Fruit fly (Drosophila melanogaster): ENCODE measurements around the gene Ca-beta.

The Ca-beta gene

DNA sequence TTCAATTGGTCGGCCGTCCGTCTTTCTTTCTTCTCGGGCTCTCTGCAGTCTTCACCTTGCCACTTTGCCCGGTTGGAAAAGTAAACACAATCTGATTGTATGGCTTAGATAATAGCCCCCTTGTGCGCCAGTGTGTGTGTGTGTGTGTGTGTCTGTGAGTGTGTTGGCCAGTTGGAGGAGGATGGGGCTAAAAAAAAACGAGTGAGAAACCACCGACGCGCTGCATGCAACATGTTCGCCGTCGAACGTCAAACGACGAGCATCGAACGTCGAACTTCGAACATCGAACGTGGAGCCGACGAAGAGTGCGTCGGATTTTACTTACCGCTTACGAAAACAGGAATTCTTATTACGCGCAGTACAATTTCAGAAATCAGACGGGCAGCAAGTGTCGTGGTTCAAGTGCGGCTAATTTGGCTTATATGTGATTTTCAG lies 7.0 kb upstream of the Ca-beta start, which contains the start of gene ab:
Gene ab (plus strand): TSS at position 355 of the 435 bp plus-strand sequence.
- TF ChIP-seq CG13204 (GFP tag; optimal IDR thresholded peaks at IDR 0.05): peak; percentile 15
- peak; percentile 48; the same call in 1 of the 3 replicates for TF ChIP-seq CG4496 (GFP tag; IDR thresholded peaks at IDR 0.05)
- TF ChIP-seq Ets98B (GFP tag; IDR thresholded peaks at IDR 0.05): peak; percentile 23; the same call in 1 of the 2 replicates
- TF ChIP-seq fd96Ca (GFP tag; IDR thresholded peaks at IDR 0.05): peak; percentile 49; the same call in 2 of the 3 replicates
- TF ChIP-seq rn (GFP tag; IDR thresholded peaks at IDR 0.05): no peak
- TF ChIP-seq Pif1B (GFP tag; optimal IDR thresholded peaks at IDR 0.05): peak; percentile 20
- TF ChIP-seq CG12605 (GFP tag; IDR thresholded peaks at IDR 0.05): 0 out of 2 replicates have a peak, but pooled peaks have one; percentile 29
- no peak for TF ChIP-seq CG8301 (tag; optimal IDR thresholded peaks at IDR 0.05)
- TF ChIP-seq CG32121 (GFP tag; IDR thresholded peaks at IDR 0.05): no peak
- TF ChIP-seq gl (tag; optimal IDR thresholded peaks at IDR 0.05): no peak
- no peak for TF ChIP-seq CG17806 (tag; optimal IDR thresholded peaks at IDR 0.05)
- no peak for TF ChIP-seq CG34367 (tag; optimal IDR thresholded peaks at IDR 0.05)

DNA sequence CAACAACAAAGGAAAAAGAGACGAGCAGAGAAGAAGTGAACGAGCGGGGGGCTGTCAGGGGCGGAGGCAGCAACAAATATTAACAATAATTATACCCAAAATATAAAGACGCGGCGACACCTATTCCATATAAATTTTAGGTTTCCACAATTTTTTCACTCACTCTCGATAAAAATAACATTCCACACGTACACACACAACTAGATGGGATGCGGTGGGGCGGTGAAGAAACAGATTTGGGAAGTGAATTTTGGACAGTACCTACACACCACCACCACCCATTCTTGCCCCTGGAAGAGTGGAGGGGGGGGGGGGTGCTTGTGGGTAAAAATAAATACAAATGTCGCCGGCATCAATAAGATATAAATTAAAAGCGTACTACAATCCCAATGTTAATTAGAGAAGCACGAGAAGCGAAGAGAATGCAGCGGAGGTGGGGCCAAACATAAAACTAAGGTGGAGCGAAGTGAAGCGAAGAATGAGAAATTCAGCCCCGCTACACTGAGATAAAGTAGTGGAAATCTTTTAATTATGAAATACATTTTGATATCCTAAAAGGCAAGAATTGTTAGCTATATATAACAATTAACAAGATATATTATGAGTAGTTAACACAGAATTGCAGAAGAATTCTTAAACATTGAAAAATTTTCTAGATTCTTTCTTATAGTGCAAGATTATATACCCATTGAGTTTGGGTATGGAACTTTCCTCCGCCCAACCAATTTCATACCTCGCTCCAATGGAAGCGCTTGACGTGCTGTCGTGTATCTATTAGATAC lies 5.4 kb upstream of the Ca-beta start:
- TF ChIP-seq CG32121 (GFP tag; IDR thresholded peaks at IDR 0.05): no peak
- TF ChIP-seq CG14655 (GFP tag; optimal IDR thresholded peaks at IDR 0.05): peak; percentile 31
- TF ChIP-seq CG10348 (GFP tag; IDR thresholded peaks at IDR 0.05): no peak
- TF ChIP-seq Pif1A (GFP tag; optimal IDR thresholded peaks at IDR 0.05): no peak
- no peak for TF ChIP-seq Ets98B (GFP tag; IDR thresholded peaks at IDR 0.05)
- TF ChIP-seq Snoo (tag; optimal IDR thresholded peaks at IDR 0.05): no peak
- TF ChIP-seq CG8301 (tag; optimal IDR thresholded peaks at IDR 0.05): peak; percentile 17

DNA sequence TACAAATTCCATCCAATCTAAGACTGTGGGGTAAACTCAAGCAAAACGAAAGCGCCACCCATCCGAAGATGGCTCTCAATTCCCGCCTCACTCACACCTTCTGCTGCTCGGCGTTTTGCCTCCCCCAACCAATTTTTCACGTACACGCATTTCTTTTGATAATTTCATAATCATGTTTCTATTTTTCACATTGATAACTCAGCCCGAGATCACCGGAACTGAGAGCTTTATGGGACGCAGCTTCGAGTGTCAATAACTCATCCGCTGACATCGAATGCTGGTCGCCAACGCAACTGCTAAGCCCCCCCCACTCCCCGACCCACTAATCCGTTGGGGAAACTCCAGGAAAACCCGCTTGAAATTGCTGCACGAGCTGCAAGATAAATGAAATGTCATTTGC lies 4.1 kb upstream of the Ca-beta start:
- TF ChIP-seq CG34367 (tag; optimal IDR thresholded peaks at IDR 0.05) (no peak), Pif1B (GFP tag; optimal IDR thresholded peaks at IDR 0.05) (no peak), CG8159 (tag; optimal IDR thresholded peaks at IDR 0.05) (no peak), CG8301 (tag; optimal IDR thresholded peaks at IDR 0.05) (no peak), CG13204 (GFP tag; optimal IDR thresholded peaks at IDR 0.05) (no peak), Pif1A (GFP tag; optimal IDR thresholded peaks at IDR 0.05) (no peak)

DNA sequence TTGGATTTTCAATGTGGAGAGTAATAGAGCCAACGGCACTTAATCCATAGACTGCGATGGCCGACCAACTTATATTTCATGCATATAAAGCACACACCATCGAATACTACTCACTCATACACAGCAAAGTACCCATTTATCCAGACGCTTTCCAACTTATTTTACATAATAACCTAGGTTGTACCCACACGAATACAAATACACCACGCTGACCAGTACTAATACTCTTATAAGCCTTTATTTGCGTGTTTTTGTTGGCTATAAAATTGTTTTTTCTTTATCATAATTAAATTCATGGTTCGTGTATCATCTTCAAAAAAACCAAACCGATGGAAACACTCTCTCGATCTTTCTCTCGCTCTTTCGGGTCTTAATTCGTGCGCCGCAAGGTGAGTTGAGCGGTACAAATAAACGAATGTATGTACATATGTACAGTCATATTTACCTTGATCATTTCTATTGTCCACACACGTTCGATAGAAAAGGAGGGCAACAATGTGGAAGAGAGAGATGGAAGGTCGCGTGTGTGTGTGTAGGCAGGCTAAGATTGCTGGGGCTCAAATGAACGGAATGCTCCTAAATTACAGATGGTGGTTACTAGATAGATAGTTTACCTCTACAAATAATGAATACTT lies 3.4 kb upstream of the Ca-beta start:
- TF ChIP-seq Pif1B (GFP tag; optimal IDR thresholded peaks at IDR 0.05): no peak
- no peak for TF ChIP-seq gl (tag; optimal IDR thresholded peaks at IDR 0.05)
- no peak for TF ChIP-seq CG13204 (GFP tag; optimal IDR thresholded peaks at IDR 0.05)
- no peak for TF ChIP-seq CG8159 (tag; optimal IDR thresholded peaks at IDR 0.05)
- no peak for TF ChIP-seq EcR (GFP tag; optimal IDR thresholded peaks at IDR 0.05)
- TF ChIP-seq CG32121 (GFP tag; IDR thresholded peaks at IDR 0.05): no peak
- TF ChIP-seq CG17806 (tag; optimal IDR thresholded peaks at IDR 0.05): no peak
- TF ChIP-seq CG4496 (GFP tag; IDR thresholded peaks at IDR 0.05): no peak
- TF ChIP-seq D1 (tag; optimal IDR thresholded peaks at IDR 0.05): no peak

DNA sequence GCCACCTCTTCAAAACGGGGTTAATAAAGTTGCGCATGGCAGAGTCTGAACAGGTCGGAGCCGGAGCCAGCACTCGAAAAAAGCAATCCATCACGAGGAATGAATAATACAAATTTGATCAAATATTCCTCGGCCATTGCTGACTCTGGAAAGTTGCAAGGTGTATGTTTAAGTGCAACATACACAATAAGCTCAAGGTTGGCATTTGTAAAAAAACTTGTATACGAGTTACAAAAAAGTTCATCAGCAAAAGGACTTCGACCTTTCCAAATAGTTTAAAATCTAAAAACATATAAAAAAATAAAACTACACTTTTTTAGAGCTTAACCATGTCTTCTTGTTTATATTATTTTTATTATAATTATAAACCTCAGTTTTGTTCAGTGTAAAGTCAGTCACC lies 2.6 kb downstream of the Ca-beta start:
- TF ChIP-seq CG34367 (tag; optimal IDR thresholded peaks at IDR 0.05): no peak
- no peak for TF ChIP-seq Snoo (tag; optimal IDR thresholded peaks at IDR 0.05)
- TF ChIP-seq CG4496 (GFP tag; IDR thresholded peaks at IDR 0.05): no peak
- no peak for TF ChIP-seq Pif1A (GFP tag; optimal IDR thresholded peaks at IDR 0.05)
- TF ChIP-seq CG17806 (tag; optimal IDR thresholded peaks at IDR 0.05): peak; percentile 32
- peak; percentile 42 for TF ChIP-seq CG8159 (tag; optimal IDR thresholded peaks at IDR 0.05)
- TF ChIP-seq CG8301 (tag; optimal IDR thresholded peaks at IDR 0.05): peak; percentile 15
- peak; percentile 24 for TF ChIP-seq CG9948 (tag; optimal IDR thresholded peaks at IDR 0.05)
- TF ChIP-seq Pif1B (GFP tag; optimal IDR thresholded peaks at IDR 0.05): no peak
- no peak for TF ChIP-seq CG32121 (GFP tag; IDR thresholded peaks at IDR 0.05)
- no peak for TF ChIP-seq fd96Ca (GFP tag; IDR thresholded peaks at IDR 0.05)
- TF ChIP-seq CG14655 (GFP tag; optimal IDR thresholded peaks at IDR 0.05): peak; percentile 50
- TF ChIP-seq CG13204 (GFP tag; optimal IDR thresholded peaks at IDR 0.05): no peak
- no peak for TF ChIP-seq rn (GFP tag; IDR thresholded peaks at IDR 0.05)
- no peak for TF ChIP-seq D1 (tag; optimal IDR thresholded peaks at IDR 0.05)
- no peak for TF ChIP-seq CG12605 (GFP tag; IDR thresholded peaks at IDR 0.05)
- peak; percentile 13 for TF ChIP-seq CG15710 (tag; optimal IDR thresholded peaks at IDR 0.05)
- TF ChIP-seq EcR (GFP tag; optimal IDR thresholded peaks at IDR 0.05): no peak
- no peak for TF ChIP-seq gl (tag; optimal IDR thresholded peaks at IDR 0.05)
- no peak for TF ChIP-seq Ets98B (GFP tag; IDR thresholded peaks at IDR 0.05)
- no peak for TF ChIP-seq CG10348 (GFP tag; IDR thresholded peaks at IDR 0.05)

DNA sequence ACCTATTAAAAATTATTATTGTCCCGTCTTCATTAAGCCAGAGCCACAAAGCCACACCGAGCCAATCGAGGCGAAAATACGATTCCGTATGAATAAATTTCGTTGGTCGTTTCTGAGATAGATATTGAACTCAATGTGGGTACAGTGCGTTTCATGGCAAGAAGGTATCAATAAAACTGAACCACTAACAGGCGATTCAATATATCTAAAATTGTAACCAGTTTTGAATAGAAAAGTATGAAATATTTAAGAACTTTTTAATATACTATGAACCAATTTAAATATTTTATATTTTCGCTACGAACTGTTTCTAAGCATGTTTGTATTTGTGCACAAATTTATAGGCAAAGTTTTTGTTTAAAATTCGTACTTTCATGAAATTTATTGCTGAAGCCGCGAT lies 4.3 kb downstream of the Ca-beta start:
- TF ChIP-seq CG4496 (GFP tag; IDR thresholded peaks at IDR 0.05): no peak
- TF ChIP-seq Ets98B (GFP tag; IDR thresholded peaks at IDR 0.05): no peak
